Worm (Caenorhabditis elegans): ENCODE data around the gene Y6D1A.2.

- no peak for TF ChIP-seq ama-1 (optimal IDR thresholded peaks at IDR 0.05)
- TF ChIP-seq F13C5.2 (tag; optimal IDR thresholded peaks at IDR 0.05), result no peak
- no peak for TF ChIP-seq aly-1 (tag; optimal IDR thresholded peaks at IDR 0.05)
- no peak for TF ChIP-seq hnd-1 (tag; optimal IDR thresholded peaks at IDR 0.05)
- TF ChIP-seq pes-1 (GFP tag; IDR thresholded peaks at IDR 0.05), result no peak
- no peak for TF ChIP-seq tbx-11 (GFP tag; IDR thresholded peaks at IDR 0.05)
- TF ChIP-seq flt-1 (GFP tag; IDR thresholded peaks at IDR 0.05), result no peak
- TF ChIP-seq hmg-4 (GFP tag; optimal IDR thresholded peaks at IDR 0.05), result no peak
- no peak for TF ChIP-seq sea-1 (GFP tag; conservative IDR thresholded peaks at IDR 0.05)
These were observed 9.3 kb downstream of the Y6D1A.2 start, which contains the start of gene F43G6.7 for ce11 chrII:11810436-11810835.
